Fruit fly (Drosophila melanogaster): Measurements from ENCODE around the gene Acp76A.

Acp76A gene

dm6 chr3L:19042501-19042900 lies 9.3 kb downstream of the Acp76A start:
- TF ChIP-seq CG15710 (tag; optimal IDR thresholded peaks at IDR 0.05) (peak; percentile 97), CG34367 (tag; optimal IDR thresholded peaks at IDR 0.05) (peak; percentile 93), fd96Ca (GFP tag; IDR thresholded peaks at IDR 0.05) (peak; percentile 61; the same call in 1 of the 3 replicates), rn (GFP tag; IDR thresholded peaks at IDR 0.05) (peak; percentile 79), CG17806 (tag; optimal IDR thresholded peaks at IDR 0.05) (peak; percentile 96), Pif1A (GFP tag; optimal IDR thresholded peaks at IDR 0.05) (peak; percentile 84), CG14655 (GFP tag; optimal IDR thresholded peaks at IDR 0.05) (peak; percentile 96), D1 (tag; optimal IDR thresholded peaks at IDR 0.05) (peak; percentile 95), gl (tag; optimal IDR thresholded peaks at IDR 0.05) (peak; percentile 80), CG13204 (GFP tag; optimal IDR thresholded peaks at IDR 0.05) (no peak), CG12605 (GFP tag; IDR thresholded peaks at IDR 0.05) (peak; percentile 84), CG8159 (tag; optimal IDR thresholded peaks at IDR 0.05) (peak; percentile 98), CG10348 (GFP tag; IDR thresholded peaks at IDR 0.05) (peak; percentile 38; the same call in 1 of the 2 replicates), Ets98B (GFP tag; IDR thresholded peaks at IDR 0.05) (peak; percentile 82), Pif1B (GFP tag; optimal IDR thresholded peaks at IDR 0.05) (peak; percentile 91), CG4496 (GFP tag; IDR thresholded peaks at IDR 0.05) (peak; percentile 85), CG8301 (tag; optimal IDR thresholded peaks at IDR 0.05) (peak; percentile 95), Snoo (tag; optimal IDR thresholded peaks at IDR 0.05) (peak; percentile 93), CG32121 (GFP tag; IDR thresholded peaks at IDR 0.05) (peak; percentile 88), EcR (GFP tag; optimal IDR thresholded peaks at IDR 0.05) (no peak), CG9948 (tag; optimal IDR thresholded peaks at IDR 0.05) (peak; percentile 97)

dm6 chr3L:19041665-19042385 lies 10.0 kb downstream of the Acp76A start:
- TF ChIP-seq CG8159 (tag; optimal IDR thresholded peaks at IDR 0.05) (peak; percentile 93), CG9948 (tag; optimal IDR thresholded peaks at IDR 0.05) (peak; percentile 89), CG14655 (GFP tag; optimal IDR thresholded peaks at IDR 0.05) (peak; percentile 90), Snoo (tag; optimal IDR thresholded peaks at IDR 0.05) (peak; percentile 79), CG4496 (GFP tag; IDR thresholded peaks at IDR 0.05) (peak; percentile 49; the same call in 1 of the 3 replicates), Pif1B (GFP tag; optimal IDR thresholded peaks at IDR 0.05) (peak; percentile 87), D1 (tag; optimal IDR thresholded peaks at IDR 0.05) (peak; percentile 74), CG32121 (GFP tag; IDR thresholded peaks at IDR 0.05) (0 out of 2 replicates have a peak, but pooled peaks have one; percentile 17), Ets98B (GFP tag; IDR thresholded peaks at IDR 0.05) (no peak), EcR (GFP tag; optimal IDR thresholded peaks at IDR 0.05) (peak; percentile 67), rn (GFP tag; IDR thresholded peaks at IDR 0.05) (peak; percentile 45; the same call in 1 of the 2 replicates), CG10348 (GFP tag; IDR thresholded peaks at IDR 0.05) (no peak), CG17806 (tag; optimal IDR thresholded peaks at IDR 0.05) (peak; percentile 81), CG8301 (tag; optimal IDR thresholded peaks at IDR 0.05) (peak; percentile 87), CG15710 (tag; optimal IDR thresholded peaks at IDR 0.05) (peak; percentile 87), CG34367 (tag; optimal IDR thresholded peaks at IDR 0.05) (peak; percentile 77), CG13204 (GFP tag; optimal IDR thresholded peaks at IDR 0.05) (peak; percentile 98), gl (tag; optimal IDR thresholded peaks at IDR 0.05) (peak; percentile 61), fd96Ca (GFP tag; IDR thresholded peaks at IDR 0.05) (peak; percentile 36; the same call in 1 of the 3 replicates), CG12605 (GFP tag; IDR thresholded peaks at IDR 0.05) (no peak; the same call in 1 of the 2 replicates), Pif1A (GFP tag; optimal IDR thresholded peaks at IDR 0.05) (peak; percentile 90)

dm6 chr3L:19041161-19041560 lies 10.7 kb downstream of the Acp76A start:
- peak; percentile 96 for TF ChIP-seq EcR (GFP tag; optimal IDR thresholded peaks at IDR 0.05)
- no peak for TF ChIP-seq CG10348 (GFP tag; IDR thresholded peaks at IDR 0.05)
- TF ChIP-seq CG8301 (tag; optimal IDR thresholded peaks at IDR 0.05), result no peak
- TF ChIP-seq CG13204 (GFP tag; optimal IDR thresholded peaks at IDR 0.05), result peak; percentile 87

dm6 chr3L:19040155-19040644 lies 11.6 kb downstream of the Acp76A start:
- TF ChIP-seq CG10348 (GFP tag; IDR thresholded peaks at IDR 0.05) (no peak), CG32121 (GFP tag; IDR thresholded peaks at IDR 0.05) (peak; percentile 48; the same call in 1 of the 2 replicates), Pif1B (GFP tag; optimal IDR thresholded peaks at IDR 0.05) (peak; percentile 1), CG4496 (GFP tag; IDR thresholded peaks at IDR 0.05) (0 out of 3 replicates have a peak, but pooled peaks have one; percentile 10), CG14655 (GFP tag; optimal IDR thresholded peaks at IDR 0.05) (peak; percentile 28), Pif1A (GFP tag; optimal IDR thresholded peaks at IDR 0.05) (peak; percentile 44), fd96Ca (GFP tag; IDR thresholded peaks at IDR 0.05) (no peak)

- TF ChIP-seq CG8159 (tag; optimal IDR thresholded peaks at IDR 0.05), result no peak
These were observed 14.8 kb downstream of the Acp76A start for dm6 chr3L:19037051-19037450.

dm6 chr3L:19036119-19036518 lies 15.7 kb downstream of the Acp76A start:
- no peak for TF ChIP-seq EcR (GFP tag; optimal IDR thresholded peaks at IDR 0.05)
- no peak for TF ChIP-seq Pif1B (GFP tag; optimal IDR thresholded peaks at IDR 0.05)
- no peak for TF ChIP-seq CG34367 (tag; optimal IDR thresholded peaks at IDR 0.05)
- TF ChIP-seq CG13204 (GFP tag; optimal IDR thresholded peaks at IDR 0.05), result no peak
- TF ChIP-seq D1 (tag; optimal IDR thresholded peaks at IDR 0.05), result no peak
- TF ChIP-seq CG8301 (tag; optimal IDR thresholded peaks at IDR 0.05), result no peak
- TF ChIP-seq CG4496 (GFP tag; IDR thresholded peaks at IDR 0.05), result no peak
- no peak for TF ChIP-seq CG17806 (tag; optimal IDR thresholded peaks at IDR 0.05)
- TF ChIP-seq Ets98B (GFP tag; IDR thresholded peaks at IDR 0.05), result no peak
- no peak for TF ChIP-seq rn (GFP tag; IDR thresholded peaks at IDR 0.05)
- TF ChIP-seq Pif1A (GFP tag; optimal IDR thresholded peaks at IDR 0.05), result no peak
- no peak for TF ChIP-seq CG10348 (GFP tag; IDR thresholded peaks at IDR 0.05)
- TF ChIP-seq gl (tag; optimal IDR thresholded peaks at IDR 0.05), result no peak
- TF ChIP-seq CG8159 (tag; optimal IDR thresholded peaks at IDR 0.05), result no peak
- TF ChIP-seq Snoo (tag; optimal IDR thresholded peaks at IDR 0.05), result no peak
- TF ChIP-seq CG32121 (GFP tag; IDR thresholded peaks at IDR 0.05), result no peak

Measured in whole organism, pupa.